Fruit fly (Drosophila melanogaster) whole organism, wandering third instar larva: Measurements from ENCODE around the gene Stat92E.

Source experiments
- GATAd ChIP-seq: sonication (Bioruptor generic); optimal IDR thresholded peaks from 2 replicates; lab custom pipeline; 2016; ENCODE audit warnings: missing biosample characterization, missing genetic modification characterization
- HLH106 ChIP-seq: fragments of 200-800 bp; optimal IDR thresholded peaks from 3 replicates; lab custom pipeline; 2019; ENCODE audit warnings: missing biosample characterization, mild to moderate bottlenecking, missing genetic modification characterization, moderate library complexity
- Myc ChIP-seq: fragments of >200 bp; optimal IDR thresholded peaks from 2 replicates; lab custom pipeline; 2017
- Rel ChIP-seq, 2 experiments: fragments of 200-800 bp; sonication (Bioruptor generic) in 1 of 2; optimal IDR thresholded peaks; 2 replicates in 1 of 2; 3 replicates in 1 of 2; lab custom pipeline; 2016 to 2019; ENCODE audit warnings: mild to moderate bottlenecking in 2 of 2, missing biosample characterization in 2 of 2, missing genetic modification characterization in 2 of 2, moderate library complexity in 1 of 2
- br ChIP-seq: fragments of 200-800 bp; sonication (Bioruptor generic); optimal IDR thresholded peaks from 2 replicates; lab custom pipeline; 2016; ENCODE audit warnings: missing biosample characterization, missing genetic modification characterization
- lola ChIP-seq: fragments of >200 bp; optimal IDR thresholded peaks from 2 replicates; lab custom pipeline; 2017; ENCODE audit warnings: missing biosample characterization, missing genetic modification characterization
- pan ChIP-seq: fragments of >200 bp; optimal IDR thresholded peaks from 2 replicates; lab custom pipeline; 2017
- usp ChIP-seq: fragments of >200 bp; optimal IDR thresholded peaks from 2 replicates; lab custom pipeline; 2017; ENCODE audit warnings: missing biosample characterization, missing genetic modification characterization
- woc ChIP-seq: sonication (Bioruptor generic); optimal IDR thresholded peaks from 2 replicates; lab custom pipeline; 2016; ENCODE audit warnings: missing biosample characterization, mild to moderate bottlenecking, missing genetic modification characterization

DNA sequence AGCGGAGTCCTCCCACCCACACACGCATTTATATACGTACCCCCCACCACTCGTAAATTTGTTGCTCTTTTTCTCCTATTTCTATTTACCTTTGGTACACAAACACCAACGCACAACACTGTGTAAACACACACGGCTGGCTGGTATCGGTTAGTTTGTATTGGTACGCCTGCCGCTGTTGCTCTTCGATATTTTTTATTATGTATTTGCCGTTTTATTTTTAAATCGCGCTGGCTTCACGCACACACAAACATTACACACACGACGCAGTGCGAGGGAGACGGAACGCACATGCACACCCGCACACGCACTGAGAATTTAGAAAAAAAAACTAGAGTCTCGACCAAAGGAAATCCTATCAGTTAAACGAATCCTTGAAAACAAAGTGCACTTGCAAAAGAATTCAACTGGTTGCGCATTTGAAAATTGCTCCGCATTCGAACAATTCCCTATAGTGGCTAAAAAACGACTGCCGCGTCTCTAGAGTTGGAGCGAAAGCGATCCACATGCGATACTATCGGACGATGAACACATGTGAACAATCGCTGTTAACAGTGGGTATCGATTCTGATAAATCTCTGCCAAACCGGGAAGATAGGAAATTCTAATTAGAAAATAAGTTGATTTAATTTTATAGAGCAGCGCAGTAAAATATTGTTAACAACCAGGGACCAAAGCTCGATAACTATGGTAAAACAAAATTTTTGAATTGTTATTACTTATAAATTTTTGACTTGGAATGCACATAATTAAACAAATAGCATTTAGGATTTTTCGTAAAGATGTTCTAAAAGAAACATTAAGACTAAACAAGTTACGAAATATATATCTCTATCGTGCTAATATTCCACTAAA is 1.3 kb downstream of the Stat92E start:
- TF ChIP-seq usp (no peak), woc (GFP tag; lab: Kevin White, UChicago) (peak; percentile 52), GATAd (GFP tag; lab: Kevin White, UChicago) (no peak), HLH106 (no peak), Myc (lab: Kevin White, UChicago) (no peak), pan (lab: Kevin White, UChicago) (no peak), Rel (GFP tag; optimal IDR thresholded peaks at IDR 0.05; lab: Kevin White, UChicago) (no peak), Rel (tag; optimal IDR thresholded peaks at IDR 0.05; lab: Kevin White, UChicago) (no peak), br (GFP tag; lab: Kevin White, UChicago) (peak; percentile 1), lola (GFP tag; lab: Kevin White, UChicago) (no peak)
